Worm (Caenorhabditis elegans): ENCODE data around the gene C27A2.12.

ce11 chrII:5047279-5047678 lies 10.7 kb downstream of the C27A2.12 start:
- TF ChIP-seq nhr-237 (tag; optimal IDR thresholded peaks at IDR 0.05), result no peak
- TF ChIP-seq nhr-28 (tag; optimal IDR thresholded peaks at IDR 0.05), result no peak
- TF ChIP-seq blmp-1 (tag; optimal IDR thresholded peaks at IDR 0.05), result no peak
- no peak for TF ChIP-seq nhr-76 (tag; optimal IDR thresholded peaks at IDR 0.05)
- peak; percentile 22 for TF ChIP-seq lsy-2 (tag; optimal IDR thresholded peaks at IDR 0.05)
- peak; percentile 6 for TF ChIP-seq unc-62 (GFP tag; optimal IDR thresholded peaks at IDR 0.05)
- TF ChIP-seq sptf-1 (tag; optimal IDR thresholded peaks at IDR 0.05), result no peak
- no peak for TF ChIP-seq mab-5 (tag; optimal IDR thresholded peaks at IDR 0.05)
- TF ChIP-seq nhr-12 (tag; optimal IDR thresholded peaks at IDR 0.05), result no peak
- TF ChIP-seq mls-2 (tag; optimal IDR thresholded peaks at IDR 0.05), result no peak
- no peak for TF ChIP-seq unc-39 (tag; optimal IDR thresholded peaks at IDR 0.05)
- TF ChIP-seq cnd-1 (tag; optimal IDR thresholded peaks at IDR 0.05), result no peak
